Fruit fly (Drosophila melanogaster): ENCODE results near the gene 825-Oak.

825-Oak gene

DNA sequence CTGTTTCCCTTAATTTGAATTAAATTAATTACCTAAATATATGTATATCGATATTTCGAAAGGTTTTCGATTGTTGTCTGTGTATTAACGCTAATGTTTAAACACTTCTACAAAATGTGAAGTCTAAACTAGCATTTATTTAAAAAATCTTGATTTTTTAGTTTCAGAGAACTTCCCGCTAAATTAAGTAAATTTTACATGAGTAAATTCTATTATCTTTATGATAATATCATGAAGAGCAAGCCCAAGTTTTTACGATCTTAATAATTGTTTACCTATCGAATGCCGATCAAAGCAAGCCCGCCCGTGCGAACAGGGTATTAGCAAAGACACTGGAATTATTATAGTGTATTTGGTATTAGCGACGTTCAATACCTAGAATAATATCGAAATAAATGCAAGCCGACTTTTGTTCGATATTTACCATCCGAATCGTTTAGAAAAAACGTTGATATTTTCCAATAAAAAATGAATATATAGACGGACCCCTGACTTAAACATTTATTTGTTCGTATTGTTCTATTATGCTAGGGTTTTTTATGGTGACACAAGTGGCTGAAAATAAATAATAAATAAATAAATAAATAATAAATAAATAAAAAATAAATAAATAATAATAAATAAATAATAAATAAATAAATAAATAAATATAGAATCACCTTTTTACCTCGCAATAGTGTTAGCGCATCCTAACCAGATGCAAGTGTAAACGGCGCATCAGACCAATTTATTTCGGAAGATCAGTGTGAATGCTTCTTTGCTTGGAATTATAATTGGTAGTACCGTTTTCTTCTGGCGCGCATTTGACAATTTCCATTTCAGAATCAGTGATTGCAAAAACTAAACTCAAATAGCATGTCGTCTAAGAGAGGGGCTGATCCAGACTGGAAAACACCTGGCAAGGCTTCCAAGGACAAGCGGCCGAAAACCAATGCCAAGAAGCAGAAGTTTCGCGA is 25.4 kb downstream of the 825-Oak start, which contains the start of the genes CG33062 and Chd3:
Gene CG33062, minus strand, starts transcription at position 51 of the 956 bp plus-strand sequence.
Gene Chd3, plus strand, starts transcription at position 780 of the 956 bp plus-strand sequence.
- TF ChIP-seq Rx (GFP tag; IDR thresholded peaks at IDR 0.05) (no peak), jumu (GFP tag; optimal IDR thresholded peaks at IDR 0.05) (peak; percentile 7), Opbp (GFP tag; IDR thresholded peaks at IDR 0.05; ENCODE audit: partially characterized antibody) (peak; percentile 63; the same call in 2 of the 3 replicates), grn (GFP tag; optimal IDR thresholded peaks at IDR 0.05) (no peak), CG16815 (GFP tag; optimal IDR thresholded peaks at IDR 0.05) (peak; percentile 10), usp (GFP tag; optimal IDR thresholded peaks at IDR 0.05) (no peak), slou (GFP tag; optimal IDR thresholded peaks at IDR 0.05) (no peak), Ptx1 (GFP tag; IDR thresholded peaks at IDR 0.05) (peak; percentile 53; the same call in 1 of the 2 replicates), CG7963 (GFP tag; IDR thresholded peaks at IDR 0.05; ENCODE audit: partially characterized antibody) (no peak), YL-1 (GFP tag; optimal IDR thresholded peaks at IDR 0.05) (peak; percentile 2), pita (GFP tag; optimal IDR thresholded peaks at IDR 0.05) (no peak), CG13424 (tag; optimal IDR thresholded peaks at IDR 0.05) (peak; percentile 23), prd (optimal IDR thresholded peaks at IDR 0.05) (no peak), prd (GFP tag; IDR thresholded peaks at IDR 0.05) (peak; percentile 32; the same call in 1 of the 3 replicates), HLH54F (GFP tag; optimal IDR thresholded peaks at IDR 0.05) (no peak), BEAF-32 (GFP tag; optimal IDR thresholded peaks at IDR 0.05) (peak; percentile 70), Dref (GFP tag; IDR thresholded peaks at IDR 0.05) (peak; percentile 58), hbn (GFP tag; IDR thresholded peaks at IDR 0.05; ENCODE audit: partially characterized antibody) (0 out of 2 replicates have a peak, but pooled peaks have one; percentile 15), ind (GFP tag; optimal IDR thresholded peaks at IDR 0.05) (peak; percentile 25), Gug (GFP tag; IDR thresholded peaks at IDR 0.05) (peak; percentile 35; the same call in 2 of the 4 replicates), gce (GFP tag; IDR thresholded peaks at IDR 0.05) (no peak), CG12942 (GFP tag; optimal IDR thresholded peaks at IDR 0.05) (no peak), CG6689 (GFP tag; IDR thresholded peaks at IDR 0.05) (0 out of 2 replicates have a peak, but pooled peaks have one; percentile 20), wor (GFP tag; IDR thresholded peaks at IDR 0.05) (0 out of 2 replicates have a peak, but pooled peaks have one; percentile 16), CG4854 (GFP tag; optimal IDR thresholded peaks at IDR 0.05) (no peak), ssp (GFP tag; IDR thresholded peaks at IDR 0.05) (peak; percentile 97), CG4404 (GFP tag; IDR thresholded peaks at IDR 0.05) (peak; percentile 49; the same call in 1 of the 2 replicates), Atf6 (GFP tag; IDR thresholded peaks at IDR 0.05) (no peak), H15 (GFP tag; IDR thresholded peaks at IDR 0.05) (no peak), Tbp (GFP tag; optimal IDR thresholded peaks at IDR 0.05) (no peak), Myb (GFP tag; optimal IDR thresholded peaks at IDR 0.05) (no peak), CG17802 (tag; optimal IDR thresholded peaks at IDR 0.05) (peak; percentile 90), cad (GFP tag; optimal IDR thresholded peaks at IDR 0.05) (no peak), gfzf (GFP tag; optimal IDR thresholded peaks at IDR 0.05) (peak; percentile 36), dati (GFP tag; IDR thresholded peaks at IDR 0.05) (no peak), fu2 (GFP tag; optimal IDR thresholded peaks at IDR 0.05) (no peak), HLH4C (GFP tag; IDR thresholded peaks at IDR 0.05; ENCODE audit: partially characterized antibody) (peak; percentile 32; the same call in 1 of the 3 replicates), CG3065 (GFP tag; optimal IDR thresholded peaks at IDR 0.05) (no peak), CG10267 (tag; optimal IDR thresholded peaks at IDR 0.05) (peak; percentile 11), CG9437 (GFP tag; optimal IDR thresholded peaks at IDR 0.05) (no peak), stwl (tag; optimal IDR thresholded peaks at IDR 0.05) (peak; percentile 16), CrebB (tag; optimal IDR thresholded peaks at IDR 0.05) (no peak), CG8089 (GFP tag; optimal IDR thresholded peaks at IDR 0.05) (no peak), CG6791 (GFP tag; IDR thresholded peaks at IDR 0.05; ENCODE audit: partially characterized antibody) (peak; percentile 56; the same call in 1 of the 3 replicates), E2f2 (GFP tag; IDR thresholded peaks at IDR 0.05) (peak; percentile 53), btn (GFP tag; optimal IDR thresholded peaks at IDR 0.05) (no peak), Nf-YB (GFP tag; optimal IDR thresholded peaks at IDR 0.05) (no peak), esg (GFP tag; conservative IDR thresholded peaks at IDR 0.05) (0 out of 2 replicates have a peak, but pooled peaks have one; percentile 25), HmgD (GFP tag; optimal IDR thresholded peaks at IDR 0.05) (no peak)
